Worm (Caenorhabditis elegans): ENCODE measurements around the gene C24F3.2.

- no peak for TF ChIP-seq mdl-1 (tag; optimal IDR thresholded peaks at IDR 0.05)
- no peak for TF ChIP-seq lin-39 (tag; optimal IDR thresholded peaks at IDR 0.05)
- no peak for TF ChIP-seq ama-1 (optimal IDR thresholded peaks at IDR 0.05)
Measured at ce11 chrIV:10232456-10232855, 10.1 kb downstream of the C24F3.2 start, which contains the start of gene F01G10.4.
